Worm (Caenorhabditis elegans): Measurements from ENCODE around the gene srt-14.

DNA sequence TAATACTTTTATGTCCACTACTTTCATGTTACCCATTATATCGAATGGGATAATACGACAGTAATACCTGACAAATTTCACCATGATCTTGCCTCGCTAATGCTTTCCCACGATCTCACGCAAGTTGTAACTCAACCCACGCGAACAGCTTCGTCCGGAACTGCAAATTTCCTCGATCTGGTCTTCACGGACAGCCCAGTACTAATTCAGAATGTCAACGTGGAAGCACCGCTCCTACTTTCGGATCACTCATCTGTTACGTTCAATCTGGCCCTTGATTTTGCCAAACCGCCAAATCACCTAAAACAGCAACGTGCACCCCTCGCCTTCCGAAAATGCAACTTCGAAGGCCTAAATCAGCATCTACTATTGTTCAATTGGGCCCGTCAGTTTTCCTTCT, 17.0 kb upstream of the srt-14 start:
- TF ChIP-seq rnt-1 (tag; optimal IDR thresholded peaks at IDR 0.05) (no peak), pqm-1 (tag; optimal IDR thresholded peaks at IDR 0.05) (no peak), nhr-71 (tag; optimal IDR thresholded peaks at IDR 0.05) (no peak), ztf-11 (tag; optimal IDR thresholded peaks at IDR 0.05) (no peak), lin-39 (tag; optimal IDR thresholded peaks at IDR 0.05) (no peak), vab-15 (tag; optimal IDR thresholded peaks at IDR 0.05) (no peak), C04F5.9 (tag; optimal IDR thresholded peaks at IDR 0.05) (no peak), mdl-1 (tag; optimal IDR thresholded peaks at IDR 0.05) (no peak), snpc-4 (tag; optimal IDR thresholded peaks at IDR 0.05) (no peak), pag-3 (tag; optimal IDR thresholded peaks at IDR 0.05; ENCODE audit: borderline replicate concordance, insufficient read depth) (no peak), egl-27 (tag; optimal IDR thresholded peaks at IDR 0.05) (no peak), nhr-28 (tag; optimal IDR thresholded peaks at IDR 0.05) (no peak)

Measured in whole organism, L1 larva.